Worm (Caenorhabditis elegans) whole organism, mixed stage, embryonic: ENCODE measurements around the gene clec-71.

Source experiments
- M03D4.4 ChIP-seq: sonication (generic microtip); optimal IDR thresholded peaks from 2 replicates; lab custom pipeline; 2017; ENCODE audit warnings: mild to moderate bottlenecking, missing genetic modification characterization, missing compliant biosample characterization
- blmp-1 ChIP-seq: fragments of 150-350 bp; optimal IDR thresholded peaks from 2 replicates; lab custom pipeline; 2014; ENCODE audit warnings: missing biosample characterization, missing genetic modification characterization
- ceh-39 ChIP-seq: fragments of 150-350 bp; optimal IDR thresholded peaks from 2 replicates; lab custom pipeline; 2014; ENCODE audit warnings: missing biosample characterization, missing genetic modification characterization
- ceh-43 ChIP-seq: fragments of 200-800 bp; sonication (Bioruptor generic); optimal IDR thresholded peaks from 2 replicates; lab custom pipeline; 2018; ENCODE audit warnings: mild to moderate bottlenecking, missing genetic modification characterization, moderate library complexity, missing compliant biosample characterization
- ceh-83 ChIP-seq: fragments of 200-800 bp; sonication (Bioruptor generic); optimal IDR thresholded peaks from 2 replicates; lab custom pipeline; 2018; ENCODE audit warnings: mild to moderate bottlenecking, missing genetic modification characterization, missing compliant biosample characterization
- ces-1 ChIP-seq: fragments of 150-350 bp; optimal IDR thresholded peaks from 2 replicates; lab custom pipeline; 2014; ENCODE audit warnings: missing biosample characterization, missing genetic modification reagents, missing genetic modification characterization
- cnd-1 ChIP-seq: fragments of 200-800 bp; sonication (Bioruptor generic); optimal IDR thresholded peaks from 2 replicates; lab custom pipeline; 2018; ENCODE audit warnings: mild to moderate bottlenecking, missing genetic modification characterization, missing compliant biosample characterization
- elt-1 ChIP-seq: sonication (generic microtip); optimal IDR thresholded peaks from 2 replicates; lab custom pipeline; 2017; ENCODE audit warnings: missing genetic modification characterization, mild to moderate bottlenecking, missing compliant biosample characterization, antibody characterized with exemption, moderate library complexity, borderline replicate concordance; ENCODE audit not compliant: insufficient read depth
- flh-1 ChIP-seq: fragments of 200-800 bp; sonication (Bioruptor generic); optimal IDR thresholded peaks from 2 replicates; lab custom pipeline; 2018; ENCODE audit warnings: mild to moderate bottlenecking, missing genetic modification characterization, moderate library complexity, missing compliant biosample characterization
- ham-2 ChIP-seq: fragments of 200-800 bp; sonication (Bioruptor generic); optimal IDR thresholded peaks from 2 replicates; lab custom pipeline; 2018; ENCODE audit warnings: mild to moderate bottlenecking, missing genetic modification characterization, missing compliant biosample characterization
- hlh-1 ChIP-seq: fragments of 150-350 bp; optimal IDR thresholded peaks from 2 replicates; lab custom pipeline; 2014; ENCODE audit warnings: missing biosample characterization, missing genetic modification reagents, missing genetic modification characterization
- lin-32 ChIP-seq: fragments of 200-800 bp; sonication (Bioruptor generic); optimal IDR thresholded peaks from 2 replicates; lab custom pipeline; 2018; ENCODE audit warnings: mild to moderate bottlenecking, missing genetic modification characterization, missing compliant biosample characterization
- lsy-2 ChIP-seq: fragments of 150-350 bp; optimal IDR thresholded peaks from 2 replicates; lab custom pipeline; 2014; ENCODE audit warnings: missing biosample characterization, missing genetic modification characterization
- mab-5 ChIP-seq: fragments of 150-350 bp; optimal IDR thresholded peaks from 2 replicates; lab custom pipeline; 2014; ENCODE audit warnings: missing biosample characterization, missing genetic modification characterization
- mep-1 ChIP-seq: fragments of 150-350 bp; optimal IDR thresholded peaks from 2 replicates; lab custom pipeline; 2017; ENCODE audit warnings: missing biosample characterization, missing genetic modification reagents, missing genetic modification characterization, inconsistent platforms
- mls-2 ChIP-seq: sonication (generic microtip); optimal IDR thresholded peaks from 2 replicates; lab custom pipeline; 2016; ENCODE audit warnings: mild to moderate bottlenecking, missing genetic modification characterization, moderate library complexity, missing compliant biosample characterization
- nhr-12 ChIP-seq: fragments of 150-350 bp; optimal IDR thresholded peaks from 2 replicates; lab custom pipeline; 2014; ENCODE audit warnings: missing biosample characterization, missing genetic modification characterization
- nhr-2 ChIP-seq: fragments of 150-350 bp; optimal IDR thresholded peaks from 2 replicates; lab custom pipeline; 2014; ENCODE audit warnings: missing biosample characterization, missing genetic modification characterization
- nhr-237 ChIP-seq: fragments of 150-350 bp; optimal IDR thresholded peaks from 2 replicates; lab custom pipeline; 2014; ENCODE audit warnings: missing biosample characterization, missing genetic modification characterization
- nhr-28 ChIP-seq: fragments of 150-350 bp; optimal IDR thresholded peaks from 2 replicates; lab custom pipeline; 2014; ENCODE audit warnings: missing biosample characterization, missing genetic modification characterization
- nhr-76 ChIP-seq: sonication (generic microtip); optimal IDR thresholded peaks from 2 replicates; lab custom pipeline; 2017; ENCODE audit warnings: missing biosample characterization, missing genetic modification characterization
- pha-4 ChIP-seq: fragments of 150-350 bp; optimal IDR thresholded peaks from 2 replicates; lab custom pipeline; 2018; ENCODE audit warnings: missing biosample characterization, missing genetic modification reagents, missing genetic modification characterization
- sem-2 ChIP-seq: fragments of 200-800 bp; sonication (Bioruptor generic); optimal IDR thresholded peaks from 2 replicates; lab custom pipeline; 2018; ENCODE audit warnings: mild to moderate bottlenecking, missing genetic modification characterization, missing compliant biosample characterization
- unc-120 ChIP-seq: sonication (generic microtip); optimal IDR thresholded peaks from 2 replicates; lab custom pipeline; 2017; ENCODE audit warnings: missing genetic modification characterization, missing compliant biosample characterization; ENCODE audit not compliant: poor library complexity, severe bottlenecking
- unc-39 ChIP-seq: fragments of 150-350 bp; optimal IDR thresholded peaks from 2 replicates; lab custom pipeline; 2014; ENCODE audit warnings: missing biosample characterization, missing genetic modification characterization
- unc-62 ChIP-seq: fragments of 150-350 bp; optimal IDR thresholded peaks from 2 replicates; lab custom pipeline; 2014; ENCODE audit warnings: missing biosample characterization, missing genetic modification reagents, missing genetic modification characterization
- zip-8 ChIP-seq: fragments of 150-350 bp; optimal IDR thresholded peaks from 2 replicates; lab custom pipeline; 2014; ENCODE audit warnings: missing biosample characterization, missing genetic modification characterization
- ztf-11 ChIP-seq: fragments of 150-350 bp; optimal IDR thresholded peaks from 2 replicates; lab custom pipeline; 2014; ENCODE audit warnings: missing biosample characterization, missing genetic modification characterization

clec-71 gene

ce11 chrIV:3937097-3937496 lies at the start of gene clec-71:
TSS of gene clec-71 (plus strand) at chrIV:3937458.
- TF ChIP-seq nhr-76: no peak
- no peak for TF ChIP-seq nhr-28
- TF ChIP-seq elt-1 (tag; lab: Kevin White, UChicago): no peak
- TF ChIP-seq blmp-1: no peak
- TF ChIP-seq unc-39 (tag; lab: Kevin White, UChicago): no peak
- TF ChIP-seq mls-2 (tag; lab: Kevin White, UChicago): no peak
- no peak for TF ChIP-seq ceh-43 (GFP tag; lab: Kevin White, UChicago)
- TF ChIP-seq zip-8 (tag; lab: Kevin White, UChicago): no peak

ce11 chrIV:3888963-3889362 lies 48.3 kb upstream of the clec-71 start, which contains the start of gene oac-21:
TSS of gene oac-21 (plus strand) at chrIV:3889263.
- TF ChIP-seq unc-62 (GFP tag; lab: Kevin White, UChicago) (no peak), hlh-1 (tag; lab: Kevin White, UChicago) (no peak), mls-2 (tag; lab: Kevin White, UChicago) (no peak), nhr-237 (no peak), elt-1 (tag; lab: Kevin White, UChicago) (no peak), nhr-2 (tag; lab: Kevin White, UChicago) (no peak), pha-4 (tag; lab: Kevin White, UChicago) (no peak), ham-2 (GFP tag; lab: Kevin White, UChicago) (no peak)
- TF ChIP-seq, all 35 proteins: peak for 0

- TF ChIP-seq ceh-43 (GFP tag; lab: Kevin White, UChicago) (no peak), pha-4 (tag; lab: Kevin White, UChicago) (no peak), mls-2 (tag; lab: Kevin White, UChicago) (no peak), ham-2 (GFP tag; lab: Kevin White, UChicago) (no peak)
Measured at ce11 chrIV:3892027-3892426, 45.2 kb upstream of the clec-71 start, which contains the start of gene F56D6.9. TSS of gene F56D6.9 (plus strand) at chrIV:3892327.

- TF ChIP-seq sem-2 (GFP tag; lab: Kevin White, UChicago): no peak
- TF ChIP-seq nhr-12 (tag; lab: Kevin White, UChicago): no peak
- no peak for TF ChIP-seq unc-120 (tag; lab: Kevin White, UChicago)
- no peak for TF ChIP-seq M03D4.4 (tag; lab: Kevin White, UChicago)
- TF ChIP-seq unc-62 (GFP tag; lab: Kevin White, UChicago): no peak
- no peak for TF ChIP-seq nhr-237
- TF ChIP-seq unc-39 (tag; lab: Kevin White, UChicago): no peak
Measured at ce11 chrIV:3894004-3894480, 43.2 kb upstream of the clec-71 start, which contains the start of gene F56D6.8. TSS of gene F56D6.8 (minus strand) at chrIV:3894430.

ce11 chrIV:3894770-3895169 lies 42.5 kb upstream of the clec-71 start, which contains the start of gene dct-8:
TSS of gene dct-8 (plus strand) at chrIV:3895070.
- no peak for TF ChIP-seq flh-1 (GFP tag; lab: Kevin White, UChicago)
- no peak for TF ChIP-seq unc-62 (GFP tag; lab: Kevin White, UChicago)
- TF ChIP-seq M03D4.4 (tag; lab: Kevin White, UChicago): no peak
- no peak for TF ChIP-seq ztf-11 (tag; lab: Kevin White, UChicago)
- no peak for TF ChIP-seq ceh-83
- TF ChIP-seq blmp-1: no peak
- no peak for TF ChIP-seq nhr-2 (tag; lab: Kevin White, UChicago)
- TF ChIP-seq pha-4 (tag; lab: Kevin White, UChicago): no peak
- TF ChIP-seq cnd-1 (tag; lab: Kevin White, UChicago): no peak
- TF ChIP-seq elt-1 (tag; lab: Kevin White, UChicago): no peak
- no peak for TF ChIP-seq mab-5 (tag; lab: Kevin White, UChicago)
- no peak for TF ChIP-seq mep-1 (tag; lab: Kevin White, UChicago)
- TF ChIP-seq nhr-76: no peak
- TF ChIP-seq ceh-39 (tag; lab: Kevin White, UChicago): no peak
- no peak for TF ChIP-seq unc-39 (tag; lab: Kevin White, UChicago)
- TF ChIP-seq, all 35 proteins: peak for 0

- TF ChIP-seq M03D4.4 (tag; lab: Kevin White, UChicago) (no peak), mab-5 (tag; lab: Kevin White, UChicago) (no peak), flh-1 (GFP tag; lab: Kevin White, UChicago) (no peak), nhr-237 (no peak), mls-2 (tag; lab: Kevin White, UChicago) (no peak), nhr-76 (no peak), ceh-39 (tag; lab: Kevin White, UChicago) (no peak), elt-1 (tag; lab: Kevin White, UChicago) (no peak), unc-39 (tag; lab: Kevin White, UChicago) (no peak), lin-32 (GFP tag; lab: Kevin White, UChicago) (no peak), ces-1 (GFP tag; lab: Kevin White, UChicago) (no peak), lsy-2 (tag; lab: Kevin White, UChicago) (no peak)
Measured at ce11 chrIV:3899719-3900554, 37.3 kb upstream of the clec-71 start, which contains the start of gene srz-62. TSS of gene srz-62 (plus strand) at chrIV:3900504.
